Worm (Caenorhabditis elegans) whole organism, midembryonic: ENCODE measurements around the gene nhr-124.

ENCODE experiments used
- klf-2 ChIP-seq: fragments of 200-800 bp; sonication (Bioruptor generic); conservative IDR thresholded peaks from 2 replicates; pipeline ENCODE4 v1.3.6; 2022; ENCODE audit warnings: missing genetic modification reagents, missing genetic modification characterization, missing compliant biosample characterization
- med-1 ChIP-seq: sonication (generic microtip); optimal IDR thresholded peaks from 2 replicates; lab custom pipeline; 2017; ENCODE audit warnings: missing genetic modification characterization, mild to moderate bottlenecking, missing compliant biosample characterization, antibody characterized with exemption, missing genetic modification reagents; ENCODE audit not compliant: insufficient read depth
- tab-1 ChIP-seq: fragments of 200-800 bp; sonication (Bioruptor generic); IDR thresholded peaks from 2 replicates; pipeline ENCODE4 v1.3.6; 2022; ENCODE audit warnings: missing genetic modification characterization, missing compliant biosample characterization

- TF ChIP-seq med-1 (GFP tag; lab: Kevin White, UChicago), result no peak
- no peak for TF ChIP-seq tab-1 (GFP tag; lab: Robert Waterston, UW)
- TF ChIP-seq klf-2 (GFP tag; lab: Robert Waterston, UW), result no peak
Measured at ce11 chrV:3857778-3858177, 28.2 kb downstream of the nhr-124 start, which contains the start of gene nhr-188.
